Fruit fly (Drosophila melanogaster): ENCODE data around the gene Lsp1beta.

Lsp1beta gene

dm6 chr2L:870749-871418, 27.4 kb upstream of the Lsp1beta start (continued):
- no peak for TF ChIP-seq pfk (GFP tag; optimal IDR thresholded peaks at IDR 0.05)
- no peak for TF ChIP-seq insv (GFP tag; optimal IDR thresholded peaks at IDR 0.05)
- TF ChIP-seq Lpt (GFP tag; optimal IDR thresholded peaks at IDR 0.05): no peak
- peak; percentile 64 for TF ChIP-seq CG9817 (tag; optimal IDR thresholded peaks at IDR 0.05)
- peak; percentile 55; the same call in 2 of the 3 replicates for TF ChIP-seq CG11560 (tag; IDR thresholded peaks at IDR 0.05)
- TF ChIP-seq B-H1 (GFP tag; IDR thresholded peaks at IDR 0.05): peak; percentile 30; the same call in 1 of the 3 replicates
- no peak for TF ChIP-seq tio (GFP tag; optimal IDR thresholded peaks at IDR 0.05)
- peak; percentile 58 for TF ChIP-seq CG4328 (GFP tag; optimal IDR thresholded peaks at IDR 0.05)
- TF ChIP-seq yki (optimal IDR thresholded peaks at IDR 0.05): no peak
- TF ChIP-seq Med (GFP tag): peak; percentile 97
- TF ChIP-seq kah (GFP tag; optimal IDR thresholded peaks at IDR 0.05): no peak
- no peak for TF ChIP-seq CG7745 (tag; optimal IDR thresholded peaks at IDR 0.05)
- TF ChIP-seq cg (GFP tag; optimal IDR thresholded peaks at IDR 0.05): no peak
- TF ChIP-seq CG14860 (GFP tag; IDR thresholded peaks at IDR 0.05; ENCODE audit: partially characterized antibody): no peak
- TF ChIP-seq CG18619 (GFP tag; optimal IDR thresholded peaks at IDR 0.05): peak; percentile 64
- peak; percentile 59 for TF ChIP-seq tin (GFP tag; optimal IDR thresholded peaks at IDR 0.05)
- TF ChIP-seq CG8281 (tag; optimal IDR thresholded peaks at IDR 0.05): no peak
- no peak for TF ChIP-seq bowl (GFP tag; IDR thresholded peaks at IDR 0.05)
- peak; percentile 60 for TF ChIP-seq CG9727 (GFP tag; optimal IDR thresholded peaks at IDR 0.05)
- peak; percentile 84 for TF ChIP-seq CG32532 (GFP tag; IDR thresholded peaks at IDR 0.05)
- TF ChIP-seq exex (tag; optimal IDR thresholded peaks at IDR 0.05): peak; percentile 4
- peak; percentile 9 for TF ChIP-seq eyg (GFP tag; optimal IDR thresholded peaks at IDR 0.05)
- TF ChIP-seq Abd-B (GFP tag; optimal IDR thresholded peaks at IDR 0.05): peak; percentile 51
- no peak for TF ChIP-seq HLHmδ (GFP tag; optimal IDR thresholded peaks at IDR 0.05)
- TF ChIP-seq CG16813 (GFP tag; IDR thresholded peaks at IDR 0.05; ENCODE audit: partially characterized antibody): peak; percentile 37; the same call in 1 of the 3 replicates
- peak; percentile 65 for TF ChIP-seq CG11398 (GFP tag; optimal IDR thresholded peaks at IDR 0.05)
- TF ChIP-seq CG6854 (GFP tag; optimal IDR thresholded peaks at IDR 0.05): no peak
- peak; percentile 57; the same call in 2 of the 3 replicates for TF ChIP-seq CG6791 (GFP tag; IDR thresholded peaks at IDR 0.05; ENCODE audit: partially characterized antibody)
- peak; percentile 76 for TF ChIP-seq Antp (GFP tag; optimal IDR thresholded peaks at IDR 0.05)
- TF ChIP-seq sens (GFP tag): peak; percentile 93
- peak; percentile 73 for TF ChIP-seq CG1647 (GFP tag; optimal IDR thresholded peaks at IDR 0.05)
- peak; percentile 78 for TF ChIP-seq CG9932 (GFP tag; IDR thresholded peaks at IDR 0.05)
- TF ChIP-seq CG8765 (GFP tag; IDR thresholded peaks at IDR 0.05): peak; percentile 51; the same call in 1 of the 2 replicates
- no peak for TF ChIP-seq scrt (GFP tag; optimal IDR thresholded peaks at IDR 0.05)
- peak; percentile 42 for TF ChIP-seq CG7987 (GFP tag; optimal IDR thresholded peaks at IDR 0.05)
- peak; percentile 21 for TF ChIP-seq CG6654 (GFP tag; optimal IDR thresholded peaks at IDR 0.05)
- no peak for TF ChIP-seq twi (tag; optimal IDR thresholded peaks at IDR 0.05)
- TF ChIP-seq ro (GFP tag; IDR thresholded peaks at IDR 0.05): 0 out of 2 replicates have a peak, but pooled peaks have one; percentile 15
- TF ChIP-seq CG5245 (GFP tag; optimal IDR thresholded peaks at IDR 0.05): peak; percentile 7
- TF ChIP-seq BEAF-32 (GFP tag; optimal IDR thresholded peaks at IDR 0.05): peak; percentile 43
- no peak for TF ChIP-seq CG8478 (optimal IDR thresholded peaks at IDR 0.05)
- peak; percentile 41; the same call in 1 of the 2 replicates for TF ChIP-seq sens-2 (GFP tag; IDR thresholded peaks at IDR 0.05)
- peak; percentile 81 for TF ChIP-seq CHES-1-like (GFP tag; optimal IDR thresholded peaks at IDR 0.05)
- no peak for TF ChIP-seq fd64A (GFP tag; optimal IDR thresholded peaks at IDR 0.05)
- TF ChIP-seq CG30403 (GFP tag; optimal IDR thresholded peaks at IDR 0.05): peak; percentile 74
- peak in 1 of 3 experiments; percentile 38 for TF ChIP-seq lola (GFP tag; optimal IDR thresholded peaks at IDR 0.05)
- TF ChIP-seq ham (GFP tag; IDR thresholded peaks at IDR 0.05): peak; percentile 25; the same call in 1 of the 2 replicates
- peak; percentile 18 for TF ChIP-seq CG17912 (GFP tag; optimal IDR thresholded peaks at IDR 0.05)
- peak; percentile 69 for TF ChIP-seq CG16863 (GFP tag; optimal IDR thresholded peaks at IDR 0.05)
- TF ChIP-seq gcm2 (GFP tag; optimal IDR thresholded peaks at IDR 0.05): peak; percentile 65

All from whole organism, embryonic.